Worm (Caenorhabditis elegans): Measurements from ENCODE around the gene fip-5.

DNA sequence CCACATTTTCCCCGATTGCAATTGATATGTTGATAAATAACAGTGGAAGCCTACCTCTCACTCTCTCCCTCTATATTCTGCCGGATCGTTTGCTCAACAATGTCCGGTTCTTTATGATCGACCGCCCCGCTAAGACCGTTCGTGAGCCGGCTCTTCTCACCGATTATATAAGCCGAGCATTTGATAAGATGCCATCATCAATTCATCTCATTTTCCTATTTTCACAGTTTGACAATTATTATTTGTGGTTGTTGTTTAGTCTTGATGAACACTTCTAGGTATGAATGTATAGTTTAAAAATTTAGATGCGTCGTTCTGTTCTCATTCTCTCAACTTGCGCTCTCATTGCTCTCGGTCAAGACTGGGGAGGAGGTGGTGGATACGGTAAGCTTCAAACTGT lies 33.6 kb downstream of the fip-5 start, which contains the start of gene idpa-3:
- TF ChIP-seq dao-5 (tag; optimal IDR thresholded peaks at IDR 0.05) (no peak), him-1 (tag; optimal IDR thresholded peaks at IDR 0.05) (no peak), W03F9.2 (tag; optimal IDR thresholded peaks at IDR 0.05) (no peak)
